Fruit fly (Drosophila melanogaster): Measurements from ENCODE around the gene Pcyt2.

Gene Pcyt2

DNA sequence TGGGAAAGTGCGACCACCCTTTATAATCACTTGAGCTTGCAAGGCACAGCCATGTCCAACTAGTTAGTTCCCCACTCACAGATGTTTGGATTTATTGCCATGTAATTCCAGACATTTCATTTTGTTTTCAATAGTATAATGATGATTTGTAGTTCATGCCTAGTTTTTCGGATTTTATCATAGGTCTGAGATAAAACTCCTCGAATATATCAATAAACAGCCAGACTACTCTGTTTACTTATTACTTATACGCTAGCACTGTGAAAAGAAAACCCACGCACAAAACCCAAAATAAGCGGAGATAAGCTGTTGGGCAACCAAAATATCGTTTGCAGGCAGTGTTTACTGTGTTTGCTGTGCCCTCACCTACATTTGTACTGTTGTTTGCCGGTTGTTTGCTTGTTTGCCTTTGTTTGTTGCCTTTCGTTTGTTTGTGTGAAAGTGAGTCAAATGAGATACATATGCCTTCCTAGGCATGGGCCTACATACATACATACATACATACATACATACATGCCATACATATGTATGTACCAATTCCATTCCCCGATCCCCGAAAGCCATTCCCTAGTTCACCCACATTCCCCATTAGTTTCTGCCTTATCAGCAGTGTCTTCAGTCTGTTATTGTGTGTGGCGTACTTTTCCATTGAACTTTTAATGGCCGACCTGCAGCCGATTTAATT is 26.0 kb downstream of the Pcyt2 start (continued):
- TF ChIP-seq pho (GFP tag; optimal IDR thresholded peaks at IDR 0.05) (peak; percentile 31), D (optimal IDR thresholded peaks at IDR 0.05) (no peak), D (GFP tag; optimal IDR thresholded peaks at IDR 0.05) (peak; percentile 84), Hmx (GFP tag; optimal IDR thresholded peaks at IDR 0.05) (no peak), Doc3 (GFP tag; IDR thresholded peaks at IDR 0.05; ENCODE audit: partially characterized antibody) (no peak), nom (GFP tag; optimal IDR thresholded peaks at IDR 0.05) (no peak), pb (GFP tag; optimal IDR thresholded peaks at IDR 0.05) (peak; percentile 69), Dek (tag; optimal IDR thresholded peaks at IDR 0.05) (peak; percentile 0), HHEX (GFP tag; optimal IDR thresholded peaks at IDR 0.05) (peak; percentile 62), Side (GFP tag; optimal IDR thresholded peaks at IDR 0.05) (peak; percentile 67), crol (GFP tag; IDR thresholded peaks at IDR 0.05) (peak; percentile 90), CG11695 (GFP tag; IDR thresholded peaks at IDR 0.05) (peak; percentile 55), ttk (GFP tag; IDR thresholded peaks at IDR 0.05) (0 out of 2 replicates have a peak, but pooled peaks have one; percentile 17), hb (GFP tag; IDR thresholded peaks at IDR 0.05; ENCODE audit: partially characterized antibody) (no peak), Xrp1 (GFP tag; IDR thresholded peaks at IDR 0.05) (peak; percentile 83), stc (GFP tag; IDR thresholded peaks at IDR 0.05) (peak; percentile 66), slp2 (GFP tag; optimal IDR thresholded peaks at IDR 0.05) (peak; percentile 51), CG8359 (GFP tag; optimal IDR thresholded peaks at IDR 0.05; ENCODE audit: borderline replicate concordance) (peak; percentile 81), tup (GFP tag; optimal IDR thresholded peaks at IDR 0.05) (peak; percentile 25), CG9932 (GFP tag; IDR thresholded peaks at IDR 0.05) (no peak), wor (GFP tag; IDR thresholded peaks at IDR 0.05) (peak; percentile 44), ind (GFP tag; optimal IDR thresholded peaks at IDR 0.05) (peak; percentile 60), bab2 (GFP tag; optimal IDR thresholded peaks at IDR 0.05) (peak; percentile 81), ERR (GFP tag; optimal IDR thresholded peaks at IDR 0.05) (no peak), pros (GFP tag; optimal IDR thresholded peaks at IDR 0.05) (peak; percentile 48), CG12071 (GFP tag; optimal IDR thresholded peaks at IDR 0.05) (peak; percentile 82), Dip3 (GFP tag; optimal IDR thresholded peaks at IDR 0.05) (peak; percentile 17), zfh2 (GFP tag; optimal IDR thresholded peaks at IDR 0.05) (no peak), CG3995 (GFP tag; optimal IDR thresholded peaks at IDR 0.05) (peak; percentile 42), HLHmδ (GFP tag; optimal IDR thresholded peaks at IDR 0.05) (peak; percentile 95), CG15601 (tag; optimal IDR thresholded peaks at IDR 0.05) (peak; percentile 83), CG10654 (GFP tag; optimal IDR thresholded peaks at IDR 0.05) (peak; percentile 73), ssp (GFP tag; IDR thresholded peaks at IDR 0.05) (0 out of 2 replicates have a peak, but pooled peaks have one; percentile 29), CG12104 (GFP tag; optimal IDR thresholded peaks at IDR 0.05) (peak; percentile 63), dmrt99B (tag; optimal IDR thresholded peaks at IDR 0.05) (peak; percentile 82), Pdp1 (GFP tag; optimal IDR thresholded peaks at IDR 0.05) (peak; percentile 43 to 69), CG7745 (tag; optimal IDR thresholded peaks at IDR 0.05) (peak; percentile 79), mld (GFP tag; IDR thresholded peaks at IDR 0.05; ENCODE audit: partially characterized antibody) (no peak), CG12659 (GFP tag; optimal IDR thresholded peaks at IDR 0.05) (peak; percentile 44), CG14710 (tag; optimal IDR thresholded peaks at IDR 0.05) (peak; percentile 79), CG1832 (GFP tag; optimal IDR thresholded peaks at IDR 0.05) (no peak), br (optimal IDR thresholded peaks at IDR 0.05) (no peak), wdn (GFP tag; IDR thresholded peaks at IDR 0.05) (peak; percentile 38; the same call in 1 of the 2 replicates), CG11247 (GFP tag; IDR thresholded peaks at IDR 0.05) (no peak), Lim3 (GFP tag; IDR thresholded peaks at IDR 0.05) (no peak), Hsf (GFP tag; optimal IDR thresholded peaks at IDR 0.05) (peak; percentile 43), ab (GFP tag; optimal IDR thresholded peaks at IDR 0.05) (no peak), sr (GFP tag; IDR thresholded peaks at IDR 0.05) (peak; percentile 72; the same call in 2 of the 3 replicates), esg (GFP tag; conservative IDR thresholded peaks at IDR 0.05) (no peak; the same call in 1 of the 2 replicates), zfh1 (GFP tag; IDR thresholded peaks at IDR 0.05) (peak; percentile 28)

Data from whole organism, embryonic.